Worm (Caenorhabditis elegans) whole organism, L2 larva: Measurements from ENCODE around the gene T01D1.7.
A peak's percentile ranks its signal among the peaks of the same experiment; 100 is the strongest.

Source experiments
- C34F6.9 ChIP-seq: fragments of 150-350 bp; optimal IDR thresholded peaks from 2 replicates; lab custom pipeline; 2014; ENCODE audit warnings: missing biosample characterization, missing genetic modification characterization
- F13H6.1 ChIP-seq: sonication (generic microtip); optimal IDR thresholded peaks from 2 replicates; lab custom pipeline; 2016; ENCODE audit warnings: missing genetic modification characterization, missing compliant biosample characterization
- R02D3.7 ChIP-seq: fragments of 150-350 bp; optimal IDR thresholded peaks from 2 replicates; lab custom pipeline; 2014; ENCODE audit warnings: missing biosample characterization, missing genetic modification characterization
- Y55F3AM.14 ChIP-seq: fragments of 200-800 bp; sonication (Bioruptor generic); optimal IDR thresholded peaks from 2 replicates; lab custom pipeline; 2018; ENCODE audit warnings: mild to moderate bottlenecking, missing genetic modification characterization, missing compliant biosample characterization
- alr-1 ChIP-seq: fragments of 150-350 bp; optimal IDR thresholded peaks from 2 replicates; lab custom pipeline; 2014; ENCODE audit warnings: missing biosample characterization, missing genetic modification characterization
- aly-2 ChIP-seq: fragments of 150-350 bp; optimal IDR thresholded peaks from 2 replicates; lab custom pipeline; 2014; ENCODE audit warnings: missing biosample characterization, missing genetic modification characterization
- ama-1 ChIP-seq: fragments of 150-350 bp; optimal IDR thresholded peaks from 2 replicates; lab custom pipeline; 2018; ENCODE audit warnings: inconsistent platforms
- blmp-1 ChIP-seq: sonication (generic microtip); optimal IDR thresholded peaks from 2 replicates; lab custom pipeline; 2017; ENCODE audit warnings: missing genetic modification characterization, mild to moderate bottlenecking, missing compliant biosample characterization, antibody characterized with exemption, moderate library complexity; ENCODE audit not compliant: insufficient read depth
- ceh-16 ChIP-seq: fragments of 150-350 bp; optimal IDR thresholded peaks from 2 replicates; lab custom pipeline; 2014; ENCODE audit warnings: missing biosample characterization, missing genetic modification characterization
- ceh-82 ChIP-seq: fragments of 150-350 bp; optimal IDR thresholded peaks from 2 replicates; lab custom pipeline; 2014; ENCODE audit warnings: missing biosample characterization, missing genetic modification characterization
- crh-2 ChIP-seq: sonication (generic microtip); optimal IDR thresholded peaks from 2 replicates; lab custom pipeline; 2017; ENCODE audit warnings: missing biosample characterization, missing genetic modification characterization
- egl-27 ChIP-seq: sonication (generic microtip); optimal IDR thresholded peaks from 3 replicates; lab custom pipeline; 2017; ENCODE audit warnings: missing biosample characterization, missing genetic modification reagents, missing genetic modification characterization
- elt-1 ChIP-seq: fragments of 150-350 bp; optimal IDR thresholded peaks from 2 replicates; lab custom pipeline; 2014; ENCODE audit warnings: missing biosample characterization, missing genetic modification characterization
- elt-3 ChIP-seq: sonication (generic microtip); optimal IDR thresholded peaks from 2 replicates; lab custom pipeline; 2017; ENCODE audit warnings: missing biosample characterization, missing genetic modification characterization
- fos-1 ChIP-seq: fragments of 150-350 bp; optimal IDR thresholded peaks from 2 replicates; lab custom pipeline; 2014; ENCODE audit warnings: missing biosample characterization, missing genetic modification characterization
- gmeb-1 ChIP-seq: fragments of 150-350 bp; optimal IDR thresholded peaks from 2 replicates; lab custom pipeline; 2014; ENCODE audit warnings: missing biosample characterization, missing genetic modification characterization
- lin-11 ChIP-seq: fragments of 150-350 bp; sonication (generic microtip); optimal IDR thresholded peaks from 2 replicates; lab custom pipeline; 2014; ENCODE audit warnings: missing biosample characterization, missing genetic modification characterization, inconsistent platforms, mixed read lengths
- lin-39 ChIP-seq: fragments of 150-350 bp; optimal IDR thresholded peaks from 2 replicates; lab custom pipeline; 2014; ENCODE audit warnings: missing biosample characterization, missing genetic modification reagents, missing genetic modification characterization
- lsy-2 ChIP-seq, 2 experiments: fragments of 150-350 bp in 1 of 2; sonication (generic microtip) in 1 of 2; optimal IDR thresholded peaks; 2 replicates each; lab custom pipeline; 2014 to 2017; ENCODE audit warnings: missing biosample characterization in 2 of 2, missing genetic modification characterization in 2 of 2
- mbf-1 ChIP-seq: sonication (generic microtip); optimal IDR thresholded peaks from 2 replicates; lab custom pipeline; 2017; ENCODE audit warnings: missing biosample characterization, missing genetic modification characterization
- mdl-1 ChIP-seq, 2 experiments: fragments of 150-350 bp in 1 of 2; sonication (generic microtip) in 1 of 2; optimal IDR thresholded peaks; 2 replicates each; lab custom pipeline; 2017; ENCODE audit warnings: missing biosample characterization in 2 of 2, missing genetic modification characterization in 2 of 2
- nhr-10 ChIP-seq: sonication (generic microtip); optimal IDR thresholded peaks from 2 replicates; lab custom pipeline; 2017; ENCODE audit warnings: missing biosample characterization, missing genetic modification characterization
- nhr-11 ChIP-seq: fragments of 150-350 bp; optimal IDR thresholded peaks from 2 replicates; lab custom pipeline; 2014; ENCODE audit warnings: missing biosample characterization, missing genetic modification characterization
- nhr-12 ChIP-seq: fragments of 150-350 bp; optimal IDR thresholded peaks from 2 replicates; lab custom pipeline; 2014; ENCODE audit warnings: missing biosample characterization, missing genetic modification characterization
- nhr-129 ChIP-seq: fragments of 150-350 bp; optimal IDR thresholded peaks from 2 replicates; lab custom pipeline; 2014; ENCODE audit warnings: missing biosample characterization, missing genetic modification characterization
- nhr-237 ChIP-seq: fragments of 150-350 bp; optimal IDR thresholded peaks from 2 replicates; lab custom pipeline; 2014; ENCODE audit warnings: missing biosample characterization, missing genetic modification characterization
- nhr-25 ChIP-seq: fragments of 150-350 bp; sonication (generic microtip); optimal IDR thresholded peaks from 3 replicates; lab custom pipeline; 2014; ENCODE audit warnings: missing biosample characterization, missing genetic modification characterization
- nhr-6 ChIP-seq: fragments of 150-350 bp; optimal IDR thresholded peaks from 2 replicates; lab custom pipeline; 2014; ENCODE audit warnings: missing biosample characterization, missing genetic modification characterization
- nhr-77 ChIP-seq: fragments of 150-350 bp; optimal IDR thresholded peaks from 2 replicates; lab custom pipeline; 2014; ENCODE audit warnings: missing biosample characterization, missing genetic modification characterization
- peb-1 ChIP-seq: fragments of 150-350 bp; optimal IDR thresholded peaks from 2 replicates; lab custom pipeline; 2014; ENCODE audit warnings: missing biosample characterization, missing genetic modification characterization
- sem-4 ChIP-seq: fragments of 150-350 bp; optimal IDR thresholded peaks from 2 replicates; lab custom pipeline; 2014; ENCODE audit warnings: missing biosample characterization, missing genetic modification reagents, missing genetic modification characterization
- skn-1 ChIP-seq: sonication (generic microtip); optimal IDR thresholded peaks from 2 replicates; lab custom pipeline; 2017; ENCODE audit warnings: missing biosample characterization, missing genetic modification characterization
- sma-3 ChIP-seq: sonication (generic microtip); optimal IDR thresholded peaks from 2 replicates; lab custom pipeline; 2016; ENCODE audit warnings: missing genetic modification reagents, missing genetic modification characterization, missing compliant biosample characterization
- sma-9 ChIP-seq, 2 experiments: fragments of 150-350 bp in 1 of 2; sonication (generic microtip) in 1 of 2; optimal IDR thresholded peaks; 2 replicates each; lab custom pipeline; 2014 to 2016; ENCODE audit warnings: missing genetic modification characterization in 2 of 2, mild to moderate bottlenecking in 1 of 2, missing biosample characterization in 1 of 2, missing compliant biosample characterization in 1 of 2, missing genetic modification reagents in 1 of 2, moderate library complexity in 1 of 2
- snpc-4 ChIP-seq: fragments of 150-350 bp; optimal IDR thresholded peaks from 2 replicates; lab custom pipeline; 2014; ENCODE audit warnings: missing biosample characterization, missing genetic modification characterization
- unc-39 ChIP-seq: fragments of 150-350 bp; optimal IDR thresholded peaks from 2 replicates; lab custom pipeline; 2014; ENCODE audit warnings: missing biosample characterization, missing genetic modification characterization
- unc-55 ChIP-seq: fragments of 150-350 bp; sonication (generic microtip); optimal IDR thresholded peaks from 3 replicates; lab custom pipeline; 2014; ENCODE audit warnings: missing biosample characterization, missing genetic modification reagents, missing genetic modification characterization
- unc-62 ChIP-seq: fragments of 150-350 bp; optimal IDR thresholded peaks from 2 replicates; lab custom pipeline; 2014; ENCODE audit warnings: missing biosample characterization, missing genetic modification reagents, missing genetic modification characterization
- zag-1 ChIP-seq: fragments of 150-350 bp; optimal IDR thresholded peaks from 2 replicates; lab custom pipeline; 2014; ENCODE audit warnings: missing biosample characterization, missing genetic modification characterization
- ztf-1 ChIP-seq: fragments of 200-800 bp; sonication (Bioruptor generic); conservative IDR thresholded peaks from 2 replicates; pipeline ENCODE4 v1.3.6; 2022; ENCODE audit warnings: missing genetic modification characterization, missing compliant biosample characterization
- ztf-11 ChIP-seq: sonication (generic microtip); optimal IDR thresholded peaks from 2 replicates; lab custom pipeline; 2017; ENCODE audit warnings: missing biosample characterization, missing genetic modification characterization
- ztf-4 ChIP-seq: fragments of 150-350 bp; optimal IDR thresholded peaks from 2 replicates; lab custom pipeline; 2014; ENCODE audit warnings: missing biosample characterization, missing genetic modification characterization

Gene T01D1.7

DNA sequence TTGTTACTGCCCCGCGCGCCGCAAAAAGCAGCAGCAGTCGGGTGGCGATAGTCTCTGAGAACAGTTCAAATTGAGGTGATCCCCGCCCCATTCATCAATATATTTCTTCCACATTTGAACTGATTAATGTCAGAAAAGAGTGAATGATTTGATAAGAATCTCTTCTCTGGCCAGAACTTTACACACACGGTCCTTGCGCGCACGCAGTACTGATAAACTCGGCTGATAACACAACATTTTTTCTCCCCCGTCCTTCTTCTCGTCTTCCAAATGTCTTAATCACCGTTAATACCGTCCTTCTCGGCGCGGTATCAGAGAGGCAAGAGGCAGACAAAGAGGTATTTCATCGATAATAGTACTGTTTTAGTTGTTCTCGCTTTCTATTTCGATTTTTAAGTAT is 11.4 kb downstream of the T01D1.7 start, which contains the start of gene etr-1 (continued):
- TF ChIP-seq unc-55 (GFP tag; lab: Kevin White, UChicago) (no peak), fos-1 (peak; percentile 99), nhr-237 (tag; lab: Kevin White, UChicago) (no peak), mdl-1 (tag; optimal IDR thresholded peaks at IDR 0.05; lab: Kevin White, UChicago) (no peak)

DNA sequence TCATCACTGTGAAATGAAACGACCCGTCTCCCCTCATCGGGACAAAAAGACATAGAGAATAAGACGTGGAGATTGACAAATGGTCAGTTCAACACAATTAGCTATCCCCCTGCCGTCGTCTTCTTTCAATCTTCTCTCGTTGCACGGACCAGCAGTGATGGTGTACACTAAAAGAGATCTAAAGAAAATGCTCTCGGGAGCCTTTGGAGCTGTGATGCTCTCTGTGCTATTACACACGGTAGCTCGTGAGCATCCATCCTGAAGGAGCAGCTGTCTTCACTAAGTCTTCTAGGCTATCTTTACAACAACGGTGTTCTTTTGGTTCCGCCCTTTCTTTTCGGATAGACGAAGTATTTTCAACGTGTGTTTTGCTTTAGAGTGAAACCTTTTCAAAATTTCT is 12.3 kb downstream of the T01D1.7 start:
- TF ChIP-seq elt-3, result no peak
- TF ChIP-seq nhr-25, result no peak
- TF ChIP-seq lin-11, result no peak
- TF ChIP-seq Y55F3AM.14, result no peak
- peak in 1 of 2 experiments; percentile 36 for TF ChIP-seq lsy-2 (tag; optimal IDR thresholded peaks at IDR 0.05; lab: Kevin White, UChicago)
- peak; percentile 46 for TF ChIP-seq sma-9 (GFP tag; optimal IDR thresholded peaks at IDR 0.05; lab: Kevin White, UChicago)
- TF ChIP-seq sma-9 (tag; optimal IDR thresholded peaks at IDR 0.05; lab: Kevin White, UChicago), result no peak
- TF ChIP-seq alr-1, result no peak
- no peak for TF ChIP-seq ztf-4 (tag; lab: Kevin White, UChicago)
- peak; percentile 64 for TF ChIP-seq nhr-129 (tag; lab: Kevin White, UChicago)
- TF ChIP-seq snpc-4 (tag; lab: Kevin White, UChicago), result no peak
- peak; percentile 78 for TF ChIP-seq F13H6.1 (tag; lab: Kevin White, UChicago)
- no peak for TF ChIP-seq unc-39 (tag; lab: Kevin White, UChicago)

DNA sequence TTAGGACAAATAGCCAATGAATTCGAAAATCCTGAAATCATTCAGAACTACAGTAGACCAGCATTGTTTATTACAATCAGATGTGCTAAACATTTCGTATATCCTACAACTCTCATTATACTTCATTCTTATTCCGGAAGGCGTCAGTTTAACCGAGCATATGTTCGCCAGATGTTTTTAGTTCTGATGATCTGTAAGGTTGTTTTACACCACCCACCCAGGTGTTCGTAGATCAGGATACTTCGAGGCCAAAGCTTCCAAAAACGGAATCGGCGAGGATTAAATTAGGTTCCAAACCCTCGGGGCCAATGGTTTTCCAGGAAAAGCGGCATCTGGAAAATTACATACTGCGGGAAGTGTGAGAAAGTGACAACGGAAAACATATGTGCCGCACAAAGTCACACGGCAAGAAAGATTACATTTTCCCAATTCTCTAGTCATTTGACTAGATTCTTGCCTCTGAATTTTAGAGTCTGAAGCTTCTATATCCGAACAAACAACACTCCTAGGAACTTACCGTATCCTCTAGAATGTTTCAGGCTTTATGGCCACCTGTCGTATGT is 12.9 kb downstream of the T01D1.7 start:
- TF ChIP-seq lsy-2 (tag; optimal IDR thresholded peaks at IDR 0.05; lab: Kevin White, UChicago) (peak in 1 of 2 experiments; percentile 26), ztf-4 (tag; lab: Kevin White, UChicago) (no peak), sem-4 (tag; lab: Kevin White, UChicago) (no peak), sma-9 (GFP tag; optimal IDR thresholded peaks at IDR 0.05; lab: Kevin White, UChicago) (peak; percentile 29), sma-9 (tag; optimal IDR thresholded peaks at IDR 0.05; lab: Kevin White, UChicago) (no peak), lin-11 (peak; percentile 14), egl-27 (tag; lab: Kevin White, UChicago) (no peak)

DNA sequence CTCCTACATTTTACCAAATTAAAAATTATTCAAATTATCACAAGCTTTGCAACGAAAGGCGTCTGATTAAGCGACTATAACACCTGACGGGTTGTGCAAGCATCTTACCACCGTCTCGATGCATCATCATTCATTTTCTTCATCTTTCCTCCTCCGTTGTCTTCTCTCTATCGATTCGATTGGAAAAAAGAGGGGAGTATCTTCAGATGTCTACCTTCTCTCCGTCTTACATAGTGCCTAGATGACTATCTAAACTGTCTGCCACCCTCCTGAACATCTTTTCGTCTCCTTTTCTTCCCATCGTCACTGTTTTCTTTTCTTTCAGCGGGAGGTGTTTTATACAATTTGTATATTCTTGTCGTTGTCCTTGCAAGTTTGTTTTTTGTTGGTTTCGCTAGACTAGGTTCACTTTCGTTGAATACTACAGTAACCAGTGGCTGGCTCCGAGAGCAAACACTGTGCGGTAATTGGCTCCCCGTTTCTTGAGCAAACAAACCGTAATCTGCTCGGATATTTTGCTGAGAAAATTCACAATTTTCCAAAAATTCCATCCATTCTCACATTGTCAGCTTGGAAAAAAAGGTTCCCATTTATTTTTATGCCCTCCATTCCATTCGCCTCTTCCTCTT is 14.2 kb downstream of the T01D1.7 start:
- TF ChIP-seq peb-1 (tag; lab: Kevin White, UChicago) (no peak), blmp-1 (tag; lab: Kevin White, UChicago) (peak; percentile 35), F13H6.1 (tag; lab: Kevin White, UChicago) (peak; percentile 17), nhr-237 (tag; lab: Kevin White, UChicago) (no peak), Y55F3AM.14 (no peak), unc-39 (tag; lab: Kevin White, UChicago) (no peak), aly-2 (tag; lab: Kevin White, UChicago) (no peak), snpc-4 (tag; lab: Kevin White, UChicago) (no peak), nhr-77 (no peak), gmeb-1 (tag; lab: Kevin White, UChicago) (peak; percentile 13), ztf-4 (tag; lab: Kevin White, UChicago) (no peak), crh-2 (tag; lab: Kevin White, UChicago) (peak; percentile 46), sem-4 (tag; lab: Kevin White, UChicago) (no peak), nhr-12 (no peak), nhr-25 (peak; percentile 37), alr-1 (no peak), mdl-1 (tag; optimal IDR thresholded peaks at IDR 0.05; lab: Kevin White, UChicago) (no peak), lin-39 (tag; lab: Kevin White, UChicago) (no peak), mbf-1 (tag; lab: Kevin White, UChicago) (no peak), ama-1 (no peak), sma-9 (GFP tag; optimal IDR thresholded peaks at IDR 0.05; lab: Kevin White, UChicago) (peak; percentile 39), sma-9 (tag; optimal IDR thresholded peaks at IDR 0.05; lab: Kevin White, UChicago) (no peak), unc-55 (GFP tag; lab: Kevin White, UChicago) (no peak), nhr-6 (tag; lab: Kevin White, UChicago) (no peak), sma-3 (GFP tag; lab: Kevin White, UChicago) (peak; percentile 5), lsy-2 (tag; optimal IDR thresholded peaks at IDR 0.05; lab: Kevin White, UChicago) (peak in 1 of 2 experiments; percentile 42), nhr-10 (tag; lab: Kevin White, UChicago) (no peak), fos-1 (peak; percentile 61), nhr-129 (tag; lab: Kevin White, UChicago) (peak; percentile 70), egl-27 (tag; lab: Kevin White, UChicago) (no peak), ztf-1 (GFP tag; lab: Robert Waterston, UW) (no peak), zag-1 (tag; lab: Kevin White, UChicago) (no peak), C34F6.9 (tag; lab: Kevin White, UChicago) (peak; percentile 45), R02D3.7 (no peak), unc-62 (GFP tag; lab: Kevin White, UChicago) (no peak), ztf-11 (tag; lab: Kevin White, UChicago) (no peak), elt-3 (no peak), elt-1 (tag; lab: Kevin White, UChicago) (no peak), ceh-82 (tag; lab: Kevin White, UChicago) (no peak), skn-1 (no peak), ceh-16 (tag; lab: Kevin White, UChicago) (no peak), nhr-11 (tag; lab: Kevin White, UChicago) (no peak), lin-11 (no peak)
